Worm (Caenorhabditis elegans): ENCODE results near the gene oac-40.

oac-40 gene

ce11 chrV:9016479-9016878 is at the start of gene oac-40:
Gene oac-40 (plus strand): TSS chrV:9016779.
- no peak for TF ChIP-seq nhr-21 (tag; optimal IDR thresholded peaks at IDR 0.05)
- no peak for TF ChIP-seq ceh-82 (tag; optimal IDR thresholded peaks at IDR 0.05)
- TF ChIP-seq nhr-12 (tag; optimal IDR thresholded peaks at IDR 0.05), result no peak
- TF ChIP-seq lin-39 (tag; optimal IDR thresholded peaks at IDR 0.05), result no peak
- TF ChIP-seq nhr-25 (tag; optimal IDR thresholded peaks at IDR 0.05), result no peak
- no peak for TF ChIP-seq nhr-237 (tag; optimal IDR thresholded peaks at IDR 0.05)
- TF ChIP-seq elt-1 (tag; optimal IDR thresholded peaks at IDR 0.05), result no peak
- no peak for TF ChIP-seq ceh-16 (tag; optimal IDR thresholded peaks at IDR 0.05)
- no peak for TF ChIP-seq aly-2 (tag; optimal IDR thresholded peaks at IDR 0.05)
- no peak for TF ChIP-seq nhr-23 (tag; optimal IDR thresholded peaks at IDR 0.05)
- TF ChIP-seq blmp-1 (tag; optimal IDR thresholded peaks at IDR 0.05; ENCODE audit: insufficient read depth), result no peak
- no peak for TF ChIP-seq sem-4 (tag; optimal IDR thresholded peaks at IDR 0.05)

- no peak for TF ChIP-seq nhr-12 (tag; optimal IDR thresholded peaks at IDR 0.05)
- TF ChIP-seq C34F6.9 (tag; optimal IDR thresholded peaks at IDR 0.05), result no peak
- TF ChIP-seq unc-39 (tag; optimal IDR thresholded peaks at IDR 0.05), result no peak
- TF ChIP-seq elt-1 (tag; optimal IDR thresholded peaks at IDR 0.05), result no peak
- TF ChIP-seq gmeb-1 (tag; optimal IDR thresholded peaks at IDR 0.05), result no peak
- TF ChIP-seq Y55F3AM.14 (GFP tag; optimal IDR thresholded peaks at IDR 0.05), result no peak
- TF ChIP-seq ztf-4 (tag; optimal IDR thresholded peaks at IDR 0.05), result no peak
- no peak for TF ChIP-seq sma-3 (GFP tag; optimal IDR thresholded peaks at IDR 0.05)
- no peak for TF ChIP-seq ztf-1 (GFP tag; conservative IDR thresholded peaks at IDR 0.05)
- no peak for TF ChIP-seq nhr-77 (tag; optimal IDR thresholded peaks at IDR 0.05)
- TF ChIP-seq lin-11 (tag; optimal IDR thresholded peaks at IDR 0.05), result no peak
- TF ChIP-seq sem-4 (tag; optimal IDR thresholded peaks at IDR 0.05), result no peak
- no peak for TF ChIP-seq unc-62 (GFP tag; optimal IDR thresholded peaks at IDR 0.05)
- no peak for TF ChIP-seq ZK546.5 (tag; optimal IDR thresholded peaks at IDR 0.05)
- no peak for TF ChIP-seq blmp-1 (tag; optimal IDR thresholded peaks at IDR 0.05; ENCODE audit: insufficient read depth)
- TF ChIP-seq sma-9 (GFP tag; optimal IDR thresholded peaks at IDR 0.05), result no peak
- TF ChIP-seq sma-9 (tag; optimal IDR thresholded peaks at IDR 0.05), result no peak
- no peak for TF ChIP-seq ceh-82 (tag; optimal IDR thresholded peaks at IDR 0.05)
- no peak for TF ChIP-seq ama-1 (optimal IDR thresholded peaks at IDR 0.05)
- no peak for TF ChIP-seq alr-1 (tag; optimal IDR thresholded peaks at IDR 0.05)
- TF ChIP-seq ztf-11 (tag; optimal IDR thresholded peaks at IDR 0.05), result no peak
Observed at ce11 chrV:8972271-8972670, 44.3 kb upstream of the oac-40 start, which contains the start of gene nhr-195. Gene nhr-195 (minus strand): TSS chrV:8972371.

DNA sequence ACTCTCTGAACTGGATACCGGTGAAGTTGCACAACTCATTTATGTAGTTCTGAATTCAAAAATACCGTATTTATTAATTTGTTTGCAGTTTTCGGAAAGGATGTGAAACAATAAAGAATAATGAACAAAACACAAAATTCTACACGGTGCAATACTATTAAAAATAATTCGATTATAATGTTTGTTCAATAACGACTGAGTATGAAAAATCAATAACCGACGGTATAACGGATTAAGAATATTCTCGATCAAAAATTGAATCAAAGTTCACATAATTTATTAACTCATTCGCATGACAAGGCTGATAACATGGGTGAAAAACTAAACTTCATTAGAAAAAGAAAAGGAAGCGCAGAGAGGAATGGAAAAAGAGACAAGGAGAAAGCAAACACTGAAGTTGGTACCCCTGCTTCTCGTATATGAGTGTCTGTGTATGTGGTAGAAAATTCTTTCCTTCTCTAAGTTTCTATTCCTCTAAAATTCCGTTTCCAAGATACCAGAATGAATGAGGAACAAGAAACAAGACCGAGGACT is 41.6 kb upstream of the oac-40 start, which contains the start of gene nhr-143:
nhr-143 (minus strand) TSS at position 51 of the 534 bp plus-strand sequence.
- no peak for TF ChIP-seq mab-5 (tag; optimal IDR thresholded peaks at IDR 0.05)
- no peak for TF ChIP-seq ZK546.5 (tag; optimal IDR thresholded peaks at IDR 0.05)
- TF ChIP-seq nhr-25 (tag; optimal IDR thresholded peaks at IDR 0.05), result no peak
- TF ChIP-seq Y55F3AM.14 (GFP tag; optimal IDR thresholded peaks at IDR 0.05), result no peak
- TF ChIP-seq fos-1 (tag; optimal IDR thresholded peaks at IDR 0.05), result peak; percentile 78
- no peak for TF ChIP-seq unc-39 (tag; optimal IDR thresholded peaks at IDR 0.05)
- TF ChIP-seq crh-2 (tag; optimal IDR thresholded peaks at IDR 0.05), result peak; percentile 27
- no peak for TF ChIP-seq sma-9 (GFP tag; optimal IDR thresholded peaks at IDR 0.05)
- TF ChIP-seq sma-9 (tag; optimal IDR thresholded peaks at IDR 0.05), result no peak
- no peak for TF ChIP-seq nhr-129 (tag; optimal IDR thresholded peaks at IDR 0.05)
- no peak for TF ChIP-seq mbf-1 (tag; optimal IDR thresholded peaks at IDR 0.05)

ce11 chrV:8977895-8978294 is 38.7 kb upstream of the oac-40 start:
- TF ChIP-seq lin-13 (GFP tag; optimal IDR thresholded peaks at IDR 0.05), result no peak
- no peak for TF ChIP-seq unc-55 (GFP tag; optimal IDR thresholded peaks at IDR 0.05)
- TF ChIP-seq mbf-1 (tag; optimal IDR thresholded peaks at IDR 0.05), result no peak
- TF ChIP-seq ceh-16 (tag; optimal IDR thresholded peaks at IDR 0.05), result no peak
- no peak for TF ChIP-seq sem-4 (tag; optimal IDR thresholded peaks at IDR 0.05)
- no peak for TF ChIP-seq gmeb-1 (tag; optimal IDR thresholded peaks at IDR 0.05)
- no peak for TF ChIP-seq elt-3 (tag; optimal IDR thresholded peaks at IDR 0.05)
- TF ChIP-seq skn-1 (tag; optimal IDR thresholded peaks at IDR 0.05), result no peak
- no peak for TF ChIP-seq nhr-23 (tag; optimal IDR thresholded peaks at IDR 0.05)
- TF ChIP-seq nhr-77 (tag; optimal IDR thresholded peaks at IDR 0.05), result no peak
- no peak for TF ChIP-seq unc-62 (GFP tag; optimal IDR thresholded peaks at IDR 0.05)
- TF ChIP-seq blmp-1 (tag; optimal IDR thresholded peaks at IDR 0.05; ENCODE audit: insufficient read depth), result no peak
- TF ChIP-seq lin-11 (tag; optimal IDR thresholded peaks at IDR 0.05), result no peak
